Worm (Caenorhabditis elegans) whole organism, mixed stage, embryonic: ENCODE data around the gene K08F11.1.
"Not testable (repeated sequence)": the region's sequence is repeated elsewhere in the genome, so short reads cannot be mapped to it uniquely, and the experiment has no call there.

Experiments used
- M03D4.4 ChIP-seq: sonication (generic microtip); optimal IDR thresholded peaks from 2 replicates; lab custom pipeline; 2017; ENCODE audit warnings: mild to moderate bottlenecking, missing genetic modification characterization, missing compliant biosample characterization
- bed-3 ChIP-seq: fragments of 200-800 bp; sonication (Bioruptor generic); optimal IDR thresholded peaks from 3 replicates; lab custom pipeline; 2018; ENCODE audit warnings: mild to moderate bottlenecking, missing genetic modification characterization, moderate library complexity, missing compliant biosample characterization
- blmp-1 ChIP-seq: fragments of 150-350 bp; optimal IDR thresholded peaks from 2 replicates; lab custom pipeline; 2014; ENCODE audit warnings: missing biosample characterization, missing genetic modification characterization
- ceh-39 ChIP-seq: fragments of 150-350 bp; optimal IDR thresholded peaks from 2 replicates; lab custom pipeline; 2014; ENCODE audit warnings: missing biosample characterization, missing genetic modification characterization
- ceh-43 ChIP-seq: fragments of 200-800 bp; sonication (Bioruptor generic); optimal IDR thresholded peaks from 2 replicates; lab custom pipeline; 2018; ENCODE audit warnings: mild to moderate bottlenecking, missing genetic modification characterization, moderate library complexity, missing compliant biosample characterization
- ceh-83 ChIP-seq: fragments of 200-800 bp; sonication (Bioruptor generic); optimal IDR thresholded peaks from 2 replicates; lab custom pipeline; 2018; ENCODE audit warnings: mild to moderate bottlenecking, missing genetic modification characterization, missing compliant biosample characterization
- ces-1 ChIP-seq: fragments of 150-350 bp; optimal IDR thresholded peaks from 2 replicates; lab custom pipeline; 2014; ENCODE audit warnings: missing biosample characterization, missing genetic modification reagents, missing genetic modification characterization
- drap-1 ChIP-seq: fragments of 200-800 bp; sonication (Bioruptor generic); optimal IDR thresholded peaks from 3 replicates; lab custom pipeline; 2018; ENCODE audit warnings: mild to moderate bottlenecking, missing genetic modification characterization, missing compliant biosample characterization
- elt-1 ChIP-seq: sonication (generic microtip); optimal IDR thresholded peaks from 2 replicates; lab custom pipeline; 2017; ENCODE audit warnings: missing genetic modification characterization, mild to moderate bottlenecking, missing compliant biosample characterization, antibody characterized with exemption, moderate library complexity, borderline replicate concordance; ENCODE audit not compliant: insufficient read depth
- elt-3 ChIP-seq: fragments of 150-350 bp; optimal IDR thresholded peaks from 2 replicates; lab custom pipeline; 2014; ENCODE audit warnings: missing biosample characterization, missing genetic modification characterization
- flh-1 ChIP-seq: fragments of 200-800 bp; sonication (Bioruptor generic); optimal IDR thresholded peaks from 2 replicates; lab custom pipeline; 2018; ENCODE audit warnings: mild to moderate bottlenecking, missing genetic modification characterization, moderate library complexity, missing compliant biosample characterization
- ham-2 ChIP-seq: fragments of 200-800 bp; sonication (Bioruptor generic); optimal IDR thresholded peaks from 2 replicates; lab custom pipeline; 2018; ENCODE audit warnings: mild to moderate bottlenecking, missing genetic modification characterization, missing compliant biosample characterization
- hlh-1 ChIP-seq: fragments of 150-350 bp; optimal IDR thresholded peaks from 2 replicates; lab custom pipeline; 2014; ENCODE audit warnings: missing biosample characterization, missing genetic modification reagents, missing genetic modification characterization
- lin-13 ChIP-seq: fragments of 150-350 bp; optimal IDR thresholded peaks from 2 replicates; lab custom pipeline; 2014; ENCODE audit warnings: missing biosample characterization, missing genetic modification characterization
- lsy-2 ChIP-seq: fragments of 150-350 bp; optimal IDR thresholded peaks from 2 replicates; lab custom pipeline; 2014; ENCODE audit warnings: missing biosample characterization, missing genetic modification characterization
- mls-2 ChIP-seq: sonication (generic microtip); optimal IDR thresholded peaks from 2 replicates; lab custom pipeline; 2016; ENCODE audit warnings: mild to moderate bottlenecking, missing genetic modification characterization, moderate library complexity, missing compliant biosample characterization
- nhr-12 ChIP-seq: fragments of 150-350 bp; optimal IDR thresholded peaks from 2 replicates; lab custom pipeline; 2014; ENCODE audit warnings: missing biosample characterization, missing genetic modification characterization
- nhr-2 ChIP-seq: fragments of 150-350 bp; optimal IDR thresholded peaks from 2 replicates; lab custom pipeline; 2014; ENCODE audit warnings: missing biosample characterization, missing genetic modification characterization
- nhr-237 ChIP-seq: fragments of 150-350 bp; optimal IDR thresholded peaks from 2 replicates; lab custom pipeline; 2014; ENCODE audit warnings: missing biosample characterization, missing genetic modification characterization
- nhr-28 ChIP-seq: fragments of 150-350 bp; optimal IDR thresholded peaks from 2 replicates; lab custom pipeline; 2014; ENCODE audit warnings: missing biosample characterization, missing genetic modification characterization
- nhr-76 ChIP-seq: sonication (generic microtip); optimal IDR thresholded peaks from 2 replicates; lab custom pipeline; 2017; ENCODE audit warnings: missing biosample characterization, missing genetic modification characterization
- pha-4 ChIP-seq: fragments of 150-350 bp; optimal IDR thresholded peaks from 2 replicates; lab custom pipeline; 2018; ENCODE audit warnings: missing biosample characterization, missing genetic modification reagents, missing genetic modification characterization
- sem-2 ChIP-seq: fragments of 200-800 bp; sonication (Bioruptor generic); optimal IDR thresholded peaks from 2 replicates; lab custom pipeline; 2018; ENCODE audit warnings: mild to moderate bottlenecking, missing genetic modification characterization, missing compliant biosample characterization
- snpc-4 ChIP-seq: fragments of 150-350 bp; optimal IDR thresholded peaks from 2 replicates; lab custom pipeline; 2014; ENCODE audit warnings: missing biosample characterization, missing genetic modification characterization
- sptf-1 ChIP-seq: sonication (generic microtip); optimal IDR thresholded peaks from 2 replicates; lab custom pipeline; 2017; ENCODE audit warnings: mild to moderate bottlenecking, missing genetic modification characterization, moderate library complexity, missing compliant biosample characterization
- unc-120 ChIP-seq: sonication (generic microtip); optimal IDR thresholded peaks from 2 replicates; lab custom pipeline; 2017; ENCODE audit warnings: missing genetic modification characterization, missing compliant biosample characterization; ENCODE audit not compliant: poor library complexity, severe bottlenecking
- unc-39 ChIP-seq: fragments of 150-350 bp; optimal IDR thresholded peaks from 2 replicates; lab custom pipeline; 2014; ENCODE audit warnings: missing biosample characterization, missing genetic modification characterization
- unc-62 ChIP-seq: fragments of 150-350 bp; optimal IDR thresholded peaks from 2 replicates; lab custom pipeline; 2014; ENCODE audit warnings: missing biosample characterization, missing genetic modification reagents, missing genetic modification characterization
- zip-8 ChIP-seq: fragments of 150-350 bp; optimal IDR thresholded peaks from 2 replicates; lab custom pipeline; 2014; ENCODE audit warnings: missing biosample characterization, missing genetic modification characterization
- ztf-11 ChIP-seq: fragments of 150-350 bp; optimal IDR thresholded peaks from 2 replicates; lab custom pipeline; 2014; ENCODE audit warnings: missing biosample characterization, missing genetic modification characterization

The K08F11.1 gene

DNA sequence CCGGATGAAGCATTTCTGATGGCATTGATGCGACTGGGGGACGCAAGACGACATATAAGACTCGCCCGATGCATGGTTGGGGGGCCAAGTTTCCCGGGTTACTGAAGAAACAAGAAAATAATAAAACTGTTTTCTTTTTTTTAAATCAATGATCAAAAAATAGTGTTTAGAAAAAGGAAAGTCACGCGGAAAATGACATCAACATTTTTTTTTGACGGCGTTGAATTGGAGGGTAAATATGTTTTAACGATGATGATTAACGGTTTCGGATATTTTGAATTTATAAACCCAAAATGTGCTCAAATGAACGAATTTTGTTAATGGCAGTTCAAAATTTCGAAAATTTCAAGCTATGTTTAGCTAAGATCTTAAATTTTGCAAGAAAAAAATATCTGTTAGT lies 20.8 kb upstream of the K08F11.1 start, which contains the start of gene ogdh-1:
Gene ogdh-1, minus strand, starts transcription at position 101 of the 400 bp plus-strand sequence.
- TF ChIP-seq flh-1 (GFP tag; lab: Kevin White, UChicago) (no peak), drap-1 (GFP tag; lab: Kevin White, UChicago) (no peak), ham-2 (GFP tag; lab: Kevin White, UChicago) (no peak), lsy-2 (tag; lab: Kevin White, UChicago) (no peak), ceh-83 (no peak), ztf-11 (tag; lab: Kevin White, UChicago) (no peak), ces-1 (no peak), zip-8 (tag; lab: Kevin White, UChicago) (no peak), hlh-1 (tag; lab: Kevin White, UChicago) (no peak), nhr-2 (no peak), ceh-39 (tag; lab: Kevin White, UChicago) (no peak), ceh-43 (GFP tag; lab: Kevin White, UChicago) (no peak)

DNA sequence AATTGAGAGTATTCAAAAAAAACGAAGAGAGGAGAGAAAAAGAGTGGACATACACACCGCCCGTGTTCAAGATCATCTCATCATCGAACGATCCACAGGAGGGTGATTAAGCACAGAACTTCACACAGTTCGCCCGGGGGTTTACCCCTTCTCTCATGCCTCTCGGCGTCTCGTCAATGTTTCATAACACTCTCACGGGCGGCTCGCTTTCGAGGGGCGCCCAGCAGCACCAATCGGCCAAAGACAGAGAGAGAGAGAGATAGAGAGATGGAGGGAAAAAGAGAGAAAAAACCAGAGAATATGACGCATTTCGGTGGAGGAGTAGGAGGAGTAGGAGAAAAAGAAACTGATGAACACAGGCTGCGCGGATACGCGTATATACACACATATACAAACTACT lies 19.5 kb upstream of the K08F11.1 start:
- no peak for TF ChIP-seq unc-39
- TF ChIP-seq ham-2 (GFP tag; lab: Kevin White, UChicago): peak; percentile 34
- TF ChIP-seq nhr-237 (tag; lab: Kevin White, UChicago): no peak
- TF ChIP-seq sptf-1 (tag; lab: Kevin White, UChicago): peak; percentile 54
- TF ChIP-seq mls-2 (tag; lab: Kevin White, UChicago): peak; percentile 48
- TF ChIP-seq, all 35 proteins: peak for 3

DNA sequence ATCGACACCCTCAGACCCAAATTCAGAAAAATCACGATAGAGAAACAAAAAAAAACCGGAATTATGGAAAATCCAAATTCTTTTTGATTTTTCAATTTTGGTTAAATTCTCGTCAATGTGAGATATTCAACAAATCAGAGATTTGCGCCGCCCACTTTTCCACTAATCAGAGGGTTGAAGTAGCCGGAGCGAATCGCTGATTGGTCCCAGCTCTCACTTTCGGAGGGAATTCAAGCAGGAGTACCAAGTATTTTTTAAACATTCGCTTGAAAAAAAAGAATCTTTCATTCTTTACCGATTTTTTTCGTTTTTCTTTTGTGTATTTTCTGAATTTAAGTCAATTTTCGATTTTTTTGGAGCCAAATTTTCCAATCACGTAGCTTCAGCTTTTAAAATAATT lies 18.7 kb upstream of the K08F11.1 start:
- no peak for TF ChIP-seq unc-39
- no peak for TF ChIP-seq lin-13 (tag; lab: Kevin White, UChicago)
- no peak for TF ChIP-seq flh-1 (GFP tag; lab: Kevin White, UChicago)
- TF ChIP-seq ceh-83: no peak
- TF ChIP-seq ces-1: no peak
- TF ChIP-seq ztf-11 (tag; lab: Kevin White, UChicago): no peak
- TF ChIP-seq unc-120 (tag; lab: Kevin White, UChicago): no peak
- no peak for TF ChIP-seq ceh-43 (GFP tag; lab: Kevin White, UChicago)
- no peak for TF ChIP-seq unc-62
- TF ChIP-seq pha-4: no peak
- no peak for TF ChIP-seq bed-3 (GFP tag; lab: Kevin White, UChicago)
- TF ChIP-seq sem-2 (GFP tag; lab: Kevin White, UChicago): no peak
- TF ChIP-seq nhr-12 (tag; lab: Kevin White, UChicago): no peak
- no peak for TF ChIP-seq nhr-76
- TF ChIP-seq blmp-1 (tag; lab: Kevin White, UChicago): no peak
- TF ChIP-seq M03D4.4 (tag; lab: Kevin White, UChicago): no peak
- TF ChIP-seq nhr-2: no peak
- no peak for TF ChIP-seq nhr-28 (tag; lab: Kevin White, UChicago)
- TF ChIP-seq elt-3 (tag; lab: Kevin White, UChicago): no peak

DNA sequence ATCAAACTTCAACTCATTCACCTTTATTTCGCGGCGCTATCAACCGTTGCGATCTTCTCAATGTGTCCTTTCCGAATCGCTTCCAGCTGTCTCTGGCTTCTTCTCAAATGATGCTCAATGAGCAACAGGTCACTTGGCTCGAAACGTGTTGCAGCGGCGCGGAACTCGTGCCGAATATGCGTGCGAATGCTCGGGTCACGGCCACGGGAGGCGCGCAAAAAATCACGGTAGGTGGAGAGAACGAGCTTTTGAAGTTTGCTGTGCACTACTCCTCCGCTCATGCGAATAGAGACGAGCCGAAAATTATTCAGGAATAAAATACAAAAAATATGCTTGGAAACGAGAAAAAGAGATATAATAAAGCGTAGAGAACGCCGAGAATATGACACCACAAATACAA lies 14.2 kb upstream of the K08F11.1 start, which contains the start of gene cif-1:
Gene cif-1, minus strand, starts transcription at position 297 of the 400 bp plus-strand sequence.
- TF ChIP-seq nhr-76 (no peak), ceh-83 (no peak), ztf-11 (tag; lab: Kevin White, UChicago) (no peak)

DNA sequence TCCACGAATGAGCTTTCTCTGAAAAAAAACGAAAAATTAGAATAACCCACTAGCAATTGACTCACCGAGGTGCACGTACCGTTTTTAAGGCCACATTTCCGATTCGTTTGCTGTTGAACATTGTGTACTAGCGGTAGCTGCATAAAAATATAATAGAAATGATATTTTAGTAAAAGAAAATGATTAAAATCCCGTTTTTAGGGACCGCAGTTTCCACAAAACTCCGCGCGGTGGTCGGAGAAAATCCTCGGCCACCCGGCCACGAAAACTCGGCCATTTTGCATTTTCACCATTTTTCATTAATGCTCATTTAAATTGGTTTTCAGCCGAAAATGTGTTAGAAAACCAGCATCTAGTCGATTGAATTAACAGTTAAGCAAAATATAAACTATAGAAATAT lies 12.3 kb upstream of the K08F11.1 start, which contains the start of gene yars-2:
Gene yars-2, minus strand, starts transcription at position 249 of the 400 bp plus-strand sequence.
- no peak for TF ChIP-seq flh-1 (GFP tag; lab: Kevin White, UChicago)
- peak; percentile 5 for TF ChIP-seq ces-1

DNA sequence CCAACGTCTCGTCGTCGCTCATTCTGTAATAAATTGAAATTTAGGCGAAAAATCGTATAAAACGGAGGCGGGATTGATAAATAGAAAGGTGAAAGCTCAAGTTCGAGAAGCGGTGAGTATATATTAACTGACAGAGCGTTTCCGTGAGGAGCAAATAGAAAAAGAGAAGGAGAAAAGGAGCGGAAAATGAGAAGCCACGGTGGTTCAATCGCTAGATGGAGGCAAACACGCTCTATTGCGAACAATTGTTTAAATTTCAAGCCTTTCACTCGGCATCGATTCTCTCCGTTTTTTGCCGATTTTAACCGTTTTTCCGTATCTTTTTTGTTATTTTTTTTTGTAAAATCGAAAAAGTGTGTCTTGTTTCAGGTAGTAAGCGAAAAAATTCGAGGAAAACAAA lies 8.9 kb upstream of the K08F11.1 start, which contains the start of gene miro-1:
Gene miro-1, minus strand, starts transcription at position 23 of the 400 bp plus-strand sequence.
- TF ChIP-seq elt-1 (tag; lab: Kevin White, UChicago); snpc-4; blmp-1 (tag; lab: Kevin White, UChicago): not testable (repeated sequence)
